Worm (Caenorhabditis elegans) whole organism, early embryonic: ENCODE results near the gene C03A3.1.

Source experiments
- B0310.2 ChIP-seq: sonication (generic microtip); optimal IDR thresholded peaks from 2 replicates; lab custom pipeline; 2016; ENCODE audit warnings: mild to moderate bottlenecking, missing genetic modification characterization, missing compliant biosample characterization
- F13C5.2 ChIP-seq: sonication (generic microtip); optimal IDR thresholded peaks from 2 replicates; lab custom pipeline; 2017; ENCODE audit warnings: mild to moderate bottlenecking, missing genetic modification characterization, inconsistent platforms, missing compliant biosample characterization
- aly-1 ChIP-seq: sonication (generic microtip); optimal IDR thresholded peaks from 2 replicates; lab custom pipeline; 2016; ENCODE audit warnings: missing genetic modification characterization, missing compliant biosample characterization
- ama-1 ChIP-seq: fragments of 150-350 bp; optimal IDR thresholded peaks from 2 replicates; lab custom pipeline; 2014
- flt-1 ChIP-seq: fragments of 200-800 bp; sonication (Bioruptor generic); IDR thresholded peaks from 2 replicates; pipeline ENCODE4 v1.3.6; 2022; ENCODE audit warnings: missing genetic modification characterization, missing compliant biosample characterization
- sea-1 ChIP-seq: fragments of 200-800 bp; sonication (Bioruptor generic); conservative IDR thresholded peaks from 2 replicates; pipeline ENCODE4 v1.3.6; 2022; ENCODE audit warnings: missing genetic modification characterization, missing compliant biosample characterization
- tbx-37 ChIP-seq: fragments of 200-800 bp; sonication (Bioruptor generic); conservative IDR thresholded peaks from 2 replicates; pipeline ENCODE4 v1.3.6; 2022; ENCODE audit warnings: missing genetic modification reagents, missing genetic modification characterization, missing compliant biosample characterization

- TF ChIP-seq tbx-37 = no peak
- TF ChIP-seq sea-1 (GFP tag; lab: Robert Waterston, UW) = no peak
- no peak for TF ChIP-seq ama-1
- TF ChIP-seq F13C5.2 = no peak
- TF ChIP-seq flt-1 (GFP tag; lab: Robert Waterston, UW) = no peak
- no peak for TF ChIP-seq B0310.2 (tag; lab: Kevin White, UChicago)
- TF ChIP-seq aly-1 (tag; lab: Kevin White, UChicago) = no peak
Measured at ce11 chrX:11286246-11286645, 29.1 kb downstream of the C03A3.1 start, which contains the start of gene F38B2.3.
